Fruit fly (Drosophila melanogaster): ENCODE results near the gene CG2217.

The CG2217 gene

dm6 chr3R:30422871-30423270, at the start of gene CG2217, which contains the start of gene CG42740:
TSS of gene CG2217 (minus strand) at chr3R:30422971.
TSS of gene CG42740 (minus strand) at chr3R:30422971.
- TF ChIP-seq Sin3A (optimal IDR thresholded peaks at IDR 0.05): no peak
- TF ChIP-seq ttk (optimal IDR thresholded peaks at IDR 0.05): no peak
- no peak for TF ChIP-seq h (optimal IDR thresholded peaks at IDR 0.05)
- TF ChIP-seq insv (optimal IDR thresholded peaks at IDR 0.05): no peak
- TF ChIP-seq Myc (optimal IDR thresholded peaks at IDR 0.05): no peak
- no peak for TF ChIP-seq psq (optimal IDR thresholded peaks at IDR 0.05)

DNA sequence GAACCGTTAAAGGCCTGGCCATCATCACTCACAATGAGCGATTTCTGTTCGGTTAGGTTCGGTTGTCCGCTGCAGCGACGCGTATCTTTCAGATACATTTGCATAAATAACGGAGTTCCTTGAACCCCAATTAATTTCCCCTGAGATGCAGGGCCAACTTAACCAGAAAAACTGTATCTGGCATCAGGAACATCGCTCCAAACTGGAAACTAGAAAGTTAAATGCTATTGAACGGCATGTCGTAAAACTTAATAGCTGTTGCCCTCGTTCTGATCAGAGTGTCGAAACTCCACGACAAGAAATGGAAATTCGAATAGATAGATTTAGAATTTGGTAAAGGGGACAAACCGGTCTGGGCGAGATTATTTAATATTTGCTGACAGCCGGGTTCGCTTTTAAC, 49.6 kb upstream of the CG2217 start:
- no peak for TF ChIP-seq Myc (optimal IDR thresholded peaks at IDR 0.05)
- no peak for TF ChIP-seq psq (optimal IDR thresholded peaks at IDR 0.05)
- no peak for TF ChIP-seq insv (optimal IDR thresholded peaks at IDR 0.05)
- no peak for TF ChIP-seq ttk (optimal IDR thresholded peaks at IDR 0.05)
- TF ChIP-seq h (optimal IDR thresholded peaks at IDR 0.05): no peak
- TF ChIP-seq Sin3A (optimal IDR thresholded peaks at IDR 0.05): no peak

DNA sequence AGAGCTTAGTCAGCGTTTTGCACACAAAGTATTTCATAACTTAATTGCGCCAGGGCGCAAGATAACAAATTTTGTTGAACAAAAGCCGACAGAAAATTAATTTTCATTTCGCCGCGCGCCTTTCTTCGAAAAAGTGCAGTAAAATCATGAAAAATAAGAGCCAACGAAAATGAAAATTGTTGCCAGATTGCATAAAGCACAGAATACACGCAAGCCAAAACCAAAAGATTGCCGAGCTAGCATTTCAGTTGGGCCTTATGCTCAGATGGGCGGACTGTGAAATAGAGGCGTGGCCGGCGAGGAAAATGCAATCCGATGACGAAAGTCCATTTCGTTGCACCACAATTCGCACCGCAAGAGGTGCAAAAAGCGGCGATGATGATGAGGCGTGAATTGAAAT, 47.9 kb upstream of the CG2217 start:
- TF ChIP-seq psq (optimal IDR thresholded peaks at IDR 0.05) (no peak), Myc (optimal IDR thresholded peaks at IDR 0.05) (no peak)

DNA sequence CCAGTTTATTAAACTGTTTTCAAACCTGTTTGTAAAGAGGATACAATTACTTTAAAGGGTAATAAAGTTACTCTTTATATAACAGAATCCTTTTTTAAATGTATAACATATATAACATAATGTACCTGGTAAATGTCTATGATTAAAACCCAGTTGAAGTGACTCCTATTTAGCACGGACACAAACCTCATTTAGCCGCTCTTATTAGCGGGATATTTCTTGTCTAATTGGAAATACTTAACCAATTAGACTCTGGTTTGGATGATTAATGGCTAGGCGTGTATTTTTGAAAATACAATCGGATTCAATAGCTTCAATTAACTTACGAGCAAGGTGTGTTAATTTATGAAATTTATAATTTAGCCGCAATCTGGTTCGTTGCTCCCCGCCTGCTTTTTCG, 44.3 kb upstream of the CG2217 start:
- TF ChIP-seq insv (optimal IDR thresholded peaks at IDR 0.05): no peak
- TF ChIP-seq h (optimal IDR thresholded peaks at IDR 0.05): no peak
- TF ChIP-seq Sin3A (optimal IDR thresholded peaks at IDR 0.05): no peak
- no peak for TF ChIP-seq Myc (optimal IDR thresholded peaks at IDR 0.05)
- no peak for TF ChIP-seq ttk (optimal IDR thresholded peaks at IDR 0.05)
- no peak for TF ChIP-seq psq (optimal IDR thresholded peaks at IDR 0.05)

DNA sequence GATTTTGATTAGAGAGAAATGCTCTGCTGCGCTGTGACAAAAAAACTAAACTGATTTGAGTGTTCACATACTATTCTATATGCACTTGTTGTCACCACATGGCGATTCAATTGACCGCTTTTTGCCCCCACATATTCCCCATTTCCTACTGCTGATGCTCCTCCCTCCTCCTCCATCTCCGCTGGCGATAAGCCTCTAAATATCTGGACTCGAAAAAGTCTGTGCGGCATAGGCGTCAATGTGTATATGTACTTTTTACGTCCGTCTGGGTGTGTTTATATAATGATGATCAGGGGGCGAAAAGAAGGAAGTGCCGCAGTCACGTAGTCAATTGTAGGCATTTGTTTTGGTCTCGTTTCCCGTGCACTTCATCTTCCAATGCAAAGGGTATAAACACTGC, 43.7 kb upstream of the CG2217 start:
- TF ChIP-seq ttk (optimal IDR thresholded peaks at IDR 0.05) (no peak), Sin3A (optimal IDR thresholded peaks at IDR 0.05) (no peak), psq (optimal IDR thresholded peaks at IDR 0.05) (no peak), insv (optimal IDR thresholded peaks at IDR 0.05) (no peak), Myc (optimal IDR thresholded peaks at IDR 0.05) (no peak), h (optimal IDR thresholded peaks at IDR 0.05) (no peak)

DNA sequence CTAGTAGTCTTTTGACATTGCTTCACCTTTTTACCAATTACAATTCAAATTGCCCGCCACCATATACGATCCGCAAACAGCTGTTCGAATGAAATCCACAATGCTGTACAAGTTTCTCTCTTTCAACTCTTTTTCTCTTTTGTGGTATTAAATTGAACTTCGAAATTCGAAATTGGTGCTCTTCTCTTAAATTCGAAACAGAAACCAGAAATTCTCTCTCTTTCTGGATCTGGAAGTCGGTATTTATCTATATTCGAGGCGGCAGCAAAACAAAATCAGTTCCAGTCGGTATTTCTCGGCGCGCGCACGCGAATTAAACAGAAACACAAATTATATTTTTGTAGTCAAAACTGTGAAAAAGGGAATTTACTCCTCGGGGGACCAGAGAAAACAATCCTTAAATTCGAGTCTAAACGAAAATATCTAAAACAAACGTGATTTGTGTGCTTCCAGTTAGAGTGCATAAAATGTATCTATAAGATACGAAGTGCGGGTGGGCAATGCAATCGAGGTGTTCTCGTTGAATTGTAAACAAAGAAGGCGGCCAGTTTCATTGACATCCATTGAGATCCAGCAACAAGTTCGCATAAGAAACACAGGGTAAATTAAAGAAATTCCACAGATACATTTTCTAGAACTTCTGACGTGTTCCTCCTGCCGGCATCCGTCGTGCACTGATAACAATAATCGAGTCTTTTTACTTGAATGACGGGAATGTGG, 43.2 kb upstream of the CG2217 start, which contains the start of gene PH4alphaEFB:
PH4alphaEFB (plus strand) TSS at position 276 of the 720 bp plus-strand sequence.
- TF ChIP-seq h (optimal IDR thresholded peaks at IDR 0.05) (no peak), ttk (optimal IDR thresholded peaks at IDR 0.05) (no peak), Sin3A (optimal IDR thresholded peaks at IDR 0.05) (no peak), Myc (optimal IDR thresholded peaks at IDR 0.05) (no peak), psq (optimal IDR thresholded peaks at IDR 0.05) (no peak), insv (optimal IDR thresholded peaks at IDR 0.05) (no peak)

- TF ChIP-seq psq (optimal IDR thresholded peaks at IDR 0.05): no peak
- TF ChIP-seq ttk (optimal IDR thresholded peaks at IDR 0.05): no peak
- TF ChIP-seq insv (optimal IDR thresholded peaks at IDR 0.05): no peak
- no peak for TF ChIP-seq Sin3A (optimal IDR thresholded peaks at IDR 0.05)
- no peak for TF ChIP-seq h (optimal IDR thresholded peaks at IDR 0.05)
- no peak for TF ChIP-seq Myc (optimal IDR thresholded peaks at IDR 0.05)
These were observed 41.5 kb upstream of the CG2217 start for dm6 chr3R:30464244-30464643.

dm6 chr3R:30461608-30462243, 39.0 kb upstream of the CG2217 start:
- TF ChIP-seq h (optimal IDR thresholded peaks at IDR 0.05): no peak
- no peak for TF ChIP-seq Sin3A (optimal IDR thresholded peaks at IDR 0.05)

DNA sequence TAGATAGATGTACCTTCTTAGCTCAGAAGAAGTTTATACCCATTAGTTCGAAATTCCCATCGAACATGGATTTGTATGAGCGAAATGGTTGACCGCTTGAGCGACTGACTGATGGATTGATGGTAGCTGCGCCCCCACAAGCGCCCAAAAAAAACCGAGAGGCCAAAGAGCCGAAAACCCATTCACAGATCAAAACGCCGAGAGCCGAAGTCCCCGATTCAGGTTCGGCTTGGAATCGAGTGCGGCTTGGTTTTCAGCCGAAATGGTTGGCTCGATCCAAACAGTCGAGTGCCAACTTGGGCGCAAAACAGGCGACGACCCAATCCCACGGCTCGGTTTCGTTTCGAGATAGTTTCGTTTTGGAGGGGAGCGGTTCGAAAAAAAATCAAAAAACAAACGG, 37.4 kb upstream of the CG2217 start:
- no peak for TF ChIP-seq Myc (optimal IDR thresholded peaks at IDR 0.05)
- TF ChIP-seq insv (optimal IDR thresholded peaks at IDR 0.05): no peak
- no peak for TF ChIP-seq h (optimal IDR thresholded peaks at IDR 0.05)
- TF ChIP-seq ttk (optimal IDR thresholded peaks at IDR 0.05): no peak
- TF ChIP-seq Sin3A (optimal IDR thresholded peaks at IDR 0.05): no peak
- TF ChIP-seq psq (optimal IDR thresholded peaks at IDR 0.05): no peak

dm6 chr3R:30459066-30459935, 36.5 kb upstream of the CG2217 start, which contains the start of the genes CG2224 and CDase:
TSS of gene CG2224 (minus strand) at chr3R:30459300.
TSS of gene CDase (plus strand) at chr3R:30459521.
- TF ChIP-seq ttk (optimal IDR thresholded peaks at IDR 0.05): no peak
- TF ChIP-seq psq (optimal IDR thresholded peaks at IDR 0.05): no peak
- TF ChIP-seq Sin3A (optimal IDR thresholded peaks at IDR 0.05): no peak
- no peak for TF ChIP-seq h (optimal IDR thresholded peaks at IDR 0.05)
- no peak for TF ChIP-seq Myc (optimal IDR thresholded peaks at IDR 0.05)
- TF ChIP-seq insv (optimal IDR thresholded peaks at IDR 0.05): no peak

DNA sequence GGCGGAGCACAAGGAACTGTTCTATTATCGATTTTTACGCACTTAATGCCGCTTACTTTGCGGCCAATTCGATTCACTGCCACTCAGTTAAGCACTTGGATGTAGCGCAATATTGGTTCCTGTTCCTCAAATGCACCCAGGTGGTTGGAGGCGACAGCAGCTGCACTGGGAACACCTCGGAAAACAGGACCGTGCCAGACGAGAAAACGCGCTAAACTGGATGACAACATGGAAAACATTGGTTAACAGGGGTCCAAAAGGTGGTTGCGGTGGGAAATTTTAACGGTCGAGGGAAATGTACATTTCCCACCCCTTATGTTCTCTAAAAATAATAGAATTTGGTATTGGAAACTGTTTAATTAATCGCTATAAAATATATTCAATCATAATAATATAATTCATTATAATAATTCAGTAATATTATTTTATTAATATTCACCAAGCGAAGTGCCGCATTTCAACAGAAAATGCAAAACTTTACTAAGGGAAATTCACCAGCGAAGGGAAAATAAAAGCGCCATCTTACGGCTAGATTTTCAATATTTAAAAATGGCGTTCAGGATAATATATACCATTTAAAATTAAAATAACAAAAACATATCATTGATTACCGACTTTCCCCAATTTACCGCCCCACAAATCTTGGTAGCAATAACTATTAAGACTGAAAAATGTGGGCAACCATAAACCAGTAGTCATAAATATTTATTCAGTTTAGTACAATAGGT, 33.2 kb upstream of the CG2217 start, which contains the start of gene aralar1:
aralar1 (minus strand) TSS at position 51 of the 728 bp plus-strand sequence.
- TF ChIP-seq psq (optimal IDR thresholded peaks at IDR 0.05) (no peak), h (optimal IDR thresholded peaks at IDR 0.05) (no peak), ttk (optimal IDR thresholded peaks at IDR 0.05) (no peak), insv (optimal IDR thresholded peaks at IDR 0.05) (no peak), Myc (optimal IDR thresholded peaks at IDR 0.05) (no peak), Sin3A (optimal IDR thresholded peaks at IDR 0.05) (no peak)
